Fruit fly (Drosophila melanogaster): ENCODE results near the gene Nfs1.

DNA sequence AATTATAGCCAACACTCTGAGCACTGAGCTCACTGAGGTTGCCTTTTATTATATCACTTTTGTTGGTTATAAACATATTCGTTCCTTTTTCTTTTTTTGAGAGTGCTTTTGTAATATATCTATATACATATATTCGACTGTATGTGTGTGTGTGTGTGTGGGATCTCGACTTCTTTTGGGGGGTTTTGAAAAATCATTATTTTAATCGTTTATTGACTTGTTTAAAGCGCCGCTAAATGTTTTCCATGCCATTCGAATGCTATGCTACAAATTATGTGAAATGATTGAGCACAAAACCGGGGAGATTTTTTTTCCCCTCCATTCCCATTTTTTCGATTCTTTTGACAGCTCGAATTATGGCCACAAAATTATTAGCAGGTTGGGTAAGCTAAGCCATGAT lies 30.0 kb upstream of the Nfs1 start:
- no peak for TF ChIP-seq CG8301 (tag; optimal IDR thresholded peaks at IDR 0.05)
- TF ChIP-seq EcR (GFP tag; optimal IDR thresholded peaks at IDR 0.05), result no peak
- no peak for TF ChIP-seq CG12605 (GFP tag; IDR thresholded peaks at IDR 0.05)
- TF ChIP-seq CG17806 (tag; optimal IDR thresholded peaks at IDR 0.05), result no peak
- no peak for TF ChIP-seq gl (tag; optimal IDR thresholded peaks at IDR 0.05)
- TF ChIP-seq CG13204 (GFP tag; optimal IDR thresholded peaks at IDR 0.05), result no peak
- no peak for TF ChIP-seq CG34367 (tag; optimal IDR thresholded peaks at IDR 0.05)
- TF ChIP-seq CG15710 (tag; optimal IDR thresholded peaks at IDR 0.05), result no peak
- TF ChIP-seq Pif1B (GFP tag; optimal IDR thresholded peaks at IDR 0.05), result no peak
- TF ChIP-seq fd96Ca (GFP tag; IDR thresholded peaks at IDR 0.05), result no peak

Measured in whole organism, pupa.